Worm (Caenorhabditis elegans): ENCODE measurements around the gene nrx-1.

DNA sequence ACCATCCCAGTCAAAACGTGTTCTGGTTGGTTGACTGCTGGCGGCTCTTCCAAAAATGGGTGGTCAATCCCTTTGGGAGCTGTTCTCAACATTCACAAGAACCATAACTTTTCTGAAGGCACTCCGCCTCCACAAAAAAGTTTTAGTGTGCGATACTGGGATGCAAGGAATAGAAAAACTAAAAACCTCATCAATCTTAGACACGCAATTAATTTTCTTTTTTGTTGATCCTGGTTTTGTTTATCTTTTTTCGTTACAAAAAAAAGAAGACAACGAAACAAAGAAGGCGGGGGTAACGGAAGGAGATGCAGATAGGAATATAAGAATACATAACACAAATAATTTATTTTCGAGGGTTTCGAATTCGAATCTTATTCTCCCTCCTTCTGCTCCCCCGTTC, 13.4 kb downstream of the nrx-1 start:
- TF ChIP-seq ceh-79 (tag; optimal IDR thresholded peaks at IDR 0.05), result no peak
- no peak for TF ChIP-seq sdz-38 (tag; optimal IDR thresholded peaks at IDR 0.05)
- no peak for TF ChIP-seq ztf-26 (tag; optimal IDR thresholded peaks at IDR 0.05)
- TF ChIP-seq mes-4 (tag; optimal IDR thresholded peaks at IDR 0.05), result no peak
- no peak for TF ChIP-seq B0336.3 (GFP tag; IDR thresholded peaks at IDR 0.05)
- no peak for TF ChIP-seq pha-4 (tag; optimal IDR thresholded peaks at IDR 0.05)
- no peak for TF ChIP-seq lin-54 (GFP tag; optimal IDR thresholded peaks at IDR 0.05)
